Worm (Caenorhabditis elegans) whole organism, early embryonic: ENCODE results near the gene F43G6.17.

Source experiments
- B0310.2 ChIP-seq: sonication (generic microtip); optimal IDR thresholded peaks from 2 replicates; lab custom pipeline; 2016; ENCODE audit warnings: mild to moderate bottlenecking, missing genetic modification characterization, missing compliant biosample characterization
- F13C5.2 ChIP-seq: sonication (generic microtip); optimal IDR thresholded peaks from 2 replicates; lab custom pipeline; 2017; ENCODE audit warnings: mild to moderate bottlenecking, missing genetic modification characterization, inconsistent platforms, missing compliant biosample characterization
- aly-1 ChIP-seq: sonication (generic microtip); optimal IDR thresholded peaks from 2 replicates; lab custom pipeline; 2016; ENCODE audit warnings: missing genetic modification characterization, missing compliant biosample characterization
- ama-1 ChIP-seq: fragments of 150-350 bp; optimal IDR thresholded peaks from 2 replicates; lab custom pipeline; 2014
- ceh-13 ChIP-seq: fragments of 200-800 bp; sonication (Bioruptor generic); optimal IDR thresholded peaks from 2 replicates; lab custom pipeline; 2018; ENCODE audit warnings: mild to moderate bottlenecking, missing genetic modification characterization, missing compliant biosample characterization
- ceh-36 ChIP-seq: sonication (generic microtip); optimal IDR thresholded peaks from 2 replicates; lab custom pipeline; 2016; ENCODE audit warnings: missing genetic modification characterization, inconsistent platforms, missing compliant biosample characterization
- ets-7 ChIP-seq: sonication (generic microtip); optimal IDR thresholded peaks from 2 replicates; lab custom pipeline; 2016; ENCODE audit warnings: missing genotype, missing genetic modification characterization, missing compliant biosample characterization
- flt-1 ChIP-seq: fragments of 200-800 bp; sonication (Bioruptor generic); IDR thresholded peaks from 2 replicates; pipeline ENCODE4 v1.3.6; 2022; ENCODE audit warnings: missing genetic modification characterization, missing compliant biosample characterization
- hmbx-1 ChIP-seq: sonication (generic microtip); optimal IDR thresholded peaks from 2 replicates; lab custom pipeline; 2016; ENCODE audit warnings: mild to moderate bottlenecking, missing genetic modification characterization, missing compliant biosample characterization
- hmg-4 ChIP-seq: fragments of 200-800 bp; sonication (Bioruptor generic); optimal IDR thresholded peaks from 2 replicates; lab custom pipeline; 2018; ENCODE audit warnings: mild to moderate bottlenecking, missing genetic modification characterization, missing compliant biosample characterization
- hnd-1 ChIP-seq: sonication (generic microtip); optimal IDR thresholded peaks from 2 replicates; lab custom pipeline; 2016; ENCODE audit warnings: missing genetic modification characterization, missing compliant biosample characterization
- pes-1 ChIP-seq: fragments of 200-800 bp; sonication (Bioruptor generic); IDR thresholded peaks from 2 replicates; pipeline ENCODE4 v1.3.6; 2022; ENCODE audit warnings: missing genetic modification reagents, missing genetic modification characterization, missing compliant biosample characterization
- scrt-1 ChIP-seq: fragments of 200-800 bp; sonication (Bioruptor generic); IDR thresholded peaks from 2 replicates; pipeline ENCODE4 v1.3.6; 2022; ENCODE audit warnings: missing genetic modification characterization, missing compliant biosample characterization
- sea-1 ChIP-seq: fragments of 200-800 bp; sonication (Bioruptor generic); conservative IDR thresholded peaks from 2 replicates; pipeline ENCODE4 v1.3.6; 2022; ENCODE audit warnings: missing genetic modification characterization, missing compliant biosample characterization
- tbx-11 ChIP-seq: fragments of 200-800 bp; sonication (Bioruptor generic); IDR thresholded peaks from 2 replicates; pipeline ENCODE4 v1.3.6; 2022; ENCODE audit warnings: missing genetic modification characterization, missing compliant biosample characterization
- tbx-37 ChIP-seq: fragments of 200-800 bp; sonication (Bioruptor generic); conservative IDR thresholded peaks from 2 replicates; pipeline ENCODE4 v1.3.6; 2022; ENCODE audit warnings: missing genetic modification reagents, missing genetic modification characterization, missing compliant biosample characterization
- tra-4 ChIP-seq: sonication (generic microtip); optimal IDR thresholded peaks from 2 replicates; lab custom pipeline; 2017; ENCODE audit warnings: missing genetic modification characterization, missing compliant biosample characterization

The F43G6.17 gene

ce11 chrII:11819824-11820223 is 17.3 kb downstream of the F43G6.17 start, which contains the start of gene Y6D1A.2:
Y6D1A.2 (minus strand) TSS chrII:11819924.
- TF ChIP-seq hnd-1 (no peak), pes-1 (no peak), hmg-4 (GFP tag; lab: Kevin White, UChicago) (no peak), scrt-1 (GFP tag; lab: Robert Waterston, UW) (no peak), ceh-13 (no peak)

- TF ChIP-seq B0310.2 (tag; lab: Kevin White, UChicago), result no peak
- TF ChIP-seq ets-7 (tag; lab: Kevin White, UChicago), result no peak
- TF ChIP-seq F13C5.2, result no peak
- TF ChIP-seq ceh-36 (tag; lab: Kevin White, UChicago), result no peak
- no peak for TF ChIP-seq tbx-11
- TF ChIP-seq ama-1 (lab: Kevin White, UChicago), result no peak
- no peak for TF ChIP-seq aly-1 (tag; lab: Kevin White, UChicago)
- TF ChIP-seq ceh-13, result no peak
Observed at ce11 chrII:11823566-11824308, 21.2 kb downstream of the F43G6.17 start, which contains the start of gene Y6D1A.1. Y6D1A.1 (minus strand) TSS chrII:11823616.

ce11 chrII:11824673-11825072 is 22.1 kb downstream of the F43G6.17 start:
- TF ChIP-seq tbx-11 (0 out of 2 replicates have a peak, but pooled peaks have one; percentile 51), scrt-1 (GFP tag; lab: Robert Waterston, UW) (peak; percentile 71)

ce11 chrII:11829920-11830319 is 27.4 kb downstream of the F43G6.17 start, which contains the start of gene pes-5:
pes-5 (minus strand) TSS chrII:11830020.
- TF ChIP-seq ceh-13, result no peak
- TF ChIP-seq flt-1, result no peak
- TF ChIP-seq B0310.2 (tag; lab: Kevin White, UChicago), result no peak
- TF ChIP-seq F13C5.2, result no peak
- no peak for TF ChIP-seq hnd-1
- TF ChIP-seq ama-1 (lab: Kevin White, UChicago), result no peak
- TF ChIP-seq scrt-1 (GFP tag; lab: Robert Waterston, UW), result no peak

- no peak for TF ChIP-seq flt-1
- no peak for TF ChIP-seq ama-1 (lab: Kevin White, UChicago)
- TF ChIP-seq ets-7 (tag; lab: Kevin White, UChicago), result no peak
- TF ChIP-seq sea-1 (GFP tag; lab: Robert Waterston, UW), result no peak
- TF ChIP-seq pes-1, result no peak
- no peak for TF ChIP-seq hmbx-1 (tag; lab: Kevin White, UChicago)
- no peak for TF ChIP-seq B0310.2 (tag; lab: Kevin White, UChicago)
- TF ChIP-seq ceh-36 (tag; lab: Kevin White, UChicago), result no peak
- TF ChIP-seq hnd-1, result no peak
Observed at ce11 chrII:11830601-11831000, 28.1 kb downstream of the F43G6.17 start.

- TF ChIP-seq ama-1 (lab: Kevin White, UChicago) (no peak), hmg-4 (GFP tag; lab: Kevin White, UChicago) (no peak), hnd-1 (no peak), ets-7 (tag; lab: Kevin White, UChicago) (no peak), pes-1 (no peak)
Observed at ce11 chrII:11832475-11832874, 29.9 kb downstream of the F43G6.17 start, which contains the start of gene clec-144. clec-144 (minus strand) TSS chrII:11832575.

- TF ChIP-seq flt-1 (no peak), F13C5.2 (no peak), B0310.2 (tag; lab: Kevin White, UChicago) (no peak), tra-4 (tag; lab: Kevin White, UChicago) (no peak), tbx-37 (GFP tag; lab: Robert Waterston, UW) (no peak), hmg-4 (GFP tag; lab: Kevin White, UChicago) (no peak), aly-1 (tag; lab: Kevin White, UChicago) (no peak), ama-1 (lab: Kevin White, UChicago) (no peak), pes-1 (no peak), ceh-36 (tag; lab: Kevin White, UChicago) (no peak), sea-1 (GFP tag; lab: Robert Waterston, UW) (no peak), ceh-13 (no peak), ets-7 (tag; lab: Kevin White, UChicago) (no peak), tbx-11 (no peak), hnd-1 (no peak), scrt-1 (GFP tag; lab: Robert Waterston, UW) (no peak), hmbx-1 (tag; lab: Kevin White, UChicago) (no peak)
Observed at ce11 chrII:11835208-11835607, 32.7 kb downstream of the F43G6.17 start, which contains the start of gene T27D12.6. T27D12.6 (plus strand) TSS chrII:11835508.

- no peak for TF ChIP-seq flt-1
- no peak for TF ChIP-seq hmg-4 (GFP tag; lab: Kevin White, UChicago)
- no peak for TF ChIP-seq tbx-37 (GFP tag; lab: Robert Waterston, UW)
- no peak for TF ChIP-seq scrt-1 (GFP tag; lab: Robert Waterston, UW)
- no peak for TF ChIP-seq sea-1 (GFP tag; lab: Robert Waterston, UW)
- no peak for TF ChIP-seq F13C5.2
- TF ChIP-seq ets-7 (tag; lab: Kevin White, UChicago), result no peak
Observed at ce11 chrII:11836554-11837218, 34.1 kb downstream of the F43G6.17 start.
